Worm (Caenorhabditis elegans): ENCODE results near the gene nas-32.

ce11 chrV:856549-856948 is 42.4 kb downstream of the nas-32 start, which contains the start of gene K09C6.2:
- TF ChIP-seq mec-3 (tag; optimal IDR thresholded peaks at IDR 0.05; ENCODE audit: borderline replicate concordance): no peak
- TF ChIP-seq ttx-3 (tag; optimal IDR thresholded peaks at IDR 0.05): no peak
- no peak for TF ChIP-seq pqm-1 (tag; optimal IDR thresholded peaks at IDR 0.05)
- TF ChIP-seq syd-9 (tag; optimal IDR thresholded peaks at IDR 0.05): no peak
- no peak for TF ChIP-seq ceh-2 (tag; optimal IDR thresholded peaks at IDR 0.05)
- TF ChIP-seq ahr-1 (tag; optimal IDR thresholded peaks at IDR 0.05): no peak
- TF ChIP-seq ama-1 (optimal IDR thresholded peaks at IDR 0.05): no peak
- no peak for TF ChIP-seq rnt-1 (tag; optimal IDR thresholded peaks at IDR 0.05)
- TF ChIP-seq ceh-34 (tag; optimal IDR thresholded peaks at IDR 0.05): no peak
- TF ChIP-seq pha-4 (tag; optimal IDR thresholded peaks at IDR 0.05): no peak
- TF ChIP-seq unc-55 (GFP tag; optimal IDR thresholded peaks at IDR 0.05): no peak
- TF ChIP-seq che-1 (tag; optimal IDR thresholded peaks at IDR 0.05): no peak
- TF ChIP-seq fkh-10 (GFP tag; optimal IDR thresholded peaks at IDR 0.05): no peak

Measured in whole organism, late embryonic.